Fruit fly (Drosophila melanogaster): ENCODE data around the gene Mat89Ba.
A peak's percentile ranks its signal among the peaks of the same experiment; 100 is the strongest.

Gene Mat89Ba

dm6 chr3R:16236713-16237641 is 35.2 kb downstream of the Mat89Ba start:
- TF ChIP-seq bigmax (GFP tag; optimal IDR thresholded peaks at IDR 0.05) (no peak), nerfin-1 (tag; optimal IDR thresholded peaks at IDR 0.05) (peak; percentile 96), kay (GFP tag; optimal IDR thresholded peaks at IDR 0.05) (peak; percentile 98), Vsx1 (GFP tag; optimal IDR thresholded peaks at IDR 0.05) (peak; percentile 88), CG13894 (tag; optimal IDR thresholded peaks at IDR 0.05) (peak; percentile 95), dpn (GFP tag; optimal IDR thresholded peaks at IDR 0.05) (peak; percentile 86 to 98), CG9727 (GFP tag; optimal IDR thresholded peaks at IDR 0.05) (peak; percentile 97), CG11093 (GFP tag; IDR thresholded peaks at IDR 0.05) (peak; percentile 96), chm (GFP tag; IDR thresholded peaks at IDR 0.05) (no peak), mam (GFP tag; optimal IDR thresholded peaks at IDR 0.05) (peak; percentile 87), ash1 (GFP tag; optimal IDR thresholded peaks at IDR 0.05) (peak; percentile 81), CG14667 (GFP tag; IDR thresholded peaks at IDR 0.05) (no peak), btn (GFP tag; optimal IDR thresholded peaks at IDR 0.05) (no peak), Tbp (GFP tag; optimal IDR thresholded peaks at IDR 0.05) (no peak), CG11560 (tag; IDR thresholded peaks at IDR 0.05) (no peak), ase (GFP tag; IDR thresholded peaks at IDR 0.05) (no peak), Blimp-1 (GFP tag; optimal IDR thresholded peaks at IDR 0.05) (peak; percentile 97), CG11398 (GFP tag; optimal IDR thresholded peaks at IDR 0.05) (no peak), Nf-YA (GFP tag; IDR thresholded peaks at IDR 0.05) (no peak), CG10979 (tag; optimal IDR thresholded peaks at IDR 0.05) (peak; percentile 98), pan (optimal IDR thresholded peaks at IDR 0.05) (no peak), pan (GFP tag; optimal IDR thresholded peaks at IDR 0.05 in 1 of 2, IDR thresholded peaks at IDR 0.05 in 1 of 2) (no peak), D (optimal IDR thresholded peaks at IDR 0.05) (no peak), D (GFP tag; optimal IDR thresholded peaks at IDR 0.05) (peak; percentile 97), twi (tag; optimal IDR thresholded peaks at IDR 0.05) (peak; percentile 94), NFAT (GFP tag; IDR thresholded peaks at IDR 0.05) (no peak), CG17328 (GFP tag; IDR thresholded peaks at IDR 0.05) (no peak), CG15601 (tag; optimal IDR thresholded peaks at IDR 0.05) (peak; percentile 98), CG42726 (GFP tag; IDR thresholded peaks at IDR 0.05; ENCODE audit: partially characterized antibody) (no peak), grn (GFP tag; optimal IDR thresholded peaks at IDR 0.05) (peak; percentile 76), Hey (tag; optimal IDR thresholded peaks at IDR 0.05) (peak; percentile 43), CG10147 (GFP tag; optimal IDR thresholded peaks at IDR 0.05) (peak; percentile 97), CG7963 (GFP tag; IDR thresholded peaks at IDR 0.05; ENCODE audit: partially characterized antibody) (no peak), knrl (GFP tag; IDR thresholded peaks at IDR 0.05; ENCODE audit: partially characterized antibody) (no peak), gt (GFP tag; IDR thresholded peaks at IDR 0.05) (no peak), ATbp (GFP tag; optimal IDR thresholded peaks at IDR 0.05) (peak; percentile 98), zfh2 (GFP tag; optimal IDR thresholded peaks at IDR 0.05) (peak; percentile 84), CG4424 (GFP tag; optimal IDR thresholded peaks at IDR 0.05) (peak; percentile 97), CG6813 (GFP tag; optimal IDR thresholded peaks at IDR 0.05) (peak; percentile 97), Dek (tag; optimal IDR thresholded peaks at IDR 0.05) (peak; percentile 99), CG16779 (GFP tag; IDR thresholded peaks at IDR 0.05) (no peak), GATAe (GFP tag; conservative IDR thresholded peaks at IDR 0.05) (no peak), Neu2 (GFP tag; optimal IDR thresholded peaks at IDR 0.05; ENCODE audit: borderline replicate concordance) (no peak), CG12071 (GFP tag; optimal IDR thresholded peaks at IDR 0.05) (peak; percentile 91), CG9817 (tag; optimal IDR thresholded peaks at IDR 0.05) (peak; percentile 98), ap (GFP tag; IDR thresholded peaks at IDR 0.05) (no peak), CG4730 (GFP tag; IDR thresholded peaks at IDR 0.05) (no peak), Spps (tag; optimal IDR thresholded peaks at IDR 0.05) (peak; percentile 97), gro (GFP tag; optimal IDR thresholded peaks at IDR 0.05) (no peak)
